Worm (Caenorhabditis elegans) whole organism, early embryonic: ENCODE data around the gene gcy-37.

Source experiments
- B0310.2 ChIP-seq: sonication (generic microtip); optimal IDR thresholded peaks from 2 replicates; lab custom pipeline; 2016; ENCODE audit warnings: mild to moderate bottlenecking, missing genetic modification characterization, missing compliant biosample characterization
- F13C5.2 ChIP-seq: sonication (generic microtip); optimal IDR thresholded peaks from 2 replicates; lab custom pipeline; 2017; ENCODE audit warnings: mild to moderate bottlenecking, missing genetic modification characterization, inconsistent platforms, missing compliant biosample characterization
- aly-1 ChIP-seq: sonication (generic microtip); optimal IDR thresholded peaks from 2 replicates; lab custom pipeline; 2016; ENCODE audit warnings: missing genetic modification characterization, missing compliant biosample characterization
- ama-1 ChIP-seq: fragments of 150-350 bp; optimal IDR thresholded peaks from 2 replicates; lab custom pipeline; 2014
- ceh-13 ChIP-seq: fragments of 200-800 bp; sonication (Bioruptor generic); optimal IDR thresholded peaks from 2 replicates; lab custom pipeline; 2018; ENCODE audit warnings: mild to moderate bottlenecking, missing genetic modification characterization, missing compliant biosample characterization
- flt-1 ChIP-seq: fragments of 200-800 bp; sonication (Bioruptor generic); IDR thresholded peaks from 2 replicates; pipeline ENCODE4 v1.3.6; 2022; ENCODE audit warnings: missing genetic modification characterization, missing compliant biosample characterization
- hmbx-1 ChIP-seq: sonication (generic microtip); optimal IDR thresholded peaks from 2 replicates; lab custom pipeline; 2016; ENCODE audit warnings: mild to moderate bottlenecking, missing genetic modification characterization, missing compliant biosample characterization
- hmg-4 ChIP-seq: fragments of 200-800 bp; sonication (Bioruptor generic); optimal IDR thresholded peaks from 2 replicates; lab custom pipeline; 2018; ENCODE audit warnings: mild to moderate bottlenecking, missing genetic modification characterization, missing compliant biosample characterization
- tbx-11 ChIP-seq: fragments of 200-800 bp; sonication (Bioruptor generic); IDR thresholded peaks from 2 replicates; pipeline ENCODE4 v1.3.6; 2022; ENCODE audit warnings: missing genetic modification characterization, missing compliant biosample characterization
- tra-4 ChIP-seq: sonication (generic microtip); optimal IDR thresholded peaks from 2 replicates; lab custom pipeline; 2017; ENCODE audit warnings: missing genetic modification characterization, missing compliant biosample characterization

DNA sequence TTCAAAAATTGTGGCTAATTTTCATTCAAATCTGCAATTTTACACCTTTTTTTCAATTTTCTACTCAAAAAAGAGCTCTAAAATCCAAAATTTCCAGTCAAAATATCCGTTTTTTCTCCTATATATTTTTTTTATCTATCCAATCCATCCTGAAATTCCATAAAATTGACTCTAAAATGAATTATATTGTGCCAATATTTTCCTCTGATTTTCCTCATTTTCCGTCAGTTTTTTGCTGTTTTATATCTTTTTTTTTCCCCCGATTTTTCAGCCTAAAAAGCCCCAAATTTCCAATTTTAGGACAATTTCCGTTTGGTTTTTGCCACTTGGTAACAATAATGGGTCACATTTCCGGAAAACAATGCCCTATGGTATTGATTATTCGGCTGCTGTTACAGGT, 39.8 kb upstream of the gcy-37 start, which contains the start of gene Y71G10AR.4:
- no peak for TF ChIP-seq flt-1 (GFP tag; lab: Robert Waterston, UW)
- TF ChIP-seq ama-1 (lab: Kevin White, UChicago), result no peak
- TF ChIP-seq aly-1 (tag; lab: Kevin White, UChicago), result no peak
- no peak for TF ChIP-seq hmbx-1
- TF ChIP-seq F13C5.2 (tag; lab: Kevin White, UChicago), result no peak
- TF ChIP-seq tra-4 (tag; lab: Kevin White, UChicago), result no peak
- TF ChIP-seq ceh-13 (GFP tag; lab: Kevin White, UChicago), result no peak
- no peak for TF ChIP-seq B0310.2 (tag; lab: Kevin White, UChicago)
- no peak for TF ChIP-seq tbx-11
- TF ChIP-seq hmg-4 (GFP tag; lab: Kevin White, UChicago), result no peak
